Fruit fly (Drosophila melanogaster) whole organism, embryonic: ENCODE measurements around the gene RpL32.
A peak's percentile ranks its signal among the peaks of the same experiment; 100 is the strongest.

Source experiments
- ATbp ChIP-seq: fragments of 200-800 bp; sonication (Bioruptor generic); optimal IDR thresholded peaks from 2 replicates; lab custom pipeline; 2017; ENCODE audit warnings: missing biosample characterization, mild to moderate bottlenecking, missing genetic modification characterization, missing genetic modification reagents
- Ada2b ChIP-seq: fragments of 200-800 bp; sonication (Bioruptor generic); IDR thresholded peaks from 2 replicates; pipeline ENCODE4 v1.3.6; 2022; ENCODE audit warnings: missing biosample characterization, missing genetic modification characterization
- CG10267 ChIP-seq: fragments of 200-800 bp; sonication (Bioruptor generic); optimal IDR thresholded peaks from 2 replicates; lab custom pipeline; 2018; ENCODE audit warnings: missing biosample characterization, mild to moderate bottlenecking, missing genetic modification characterization, moderate library complexity
- CG10366 ChIP-seq: fragments of 200-800 bp; sonication (Bioruptor generic); IDR thresholded peaks from 2 replicates; pipeline ENCODE4 v1.3.6; 2022; ENCODE audit warnings: missing biosample characterization, missing genetic modification characterization
- CG10654 ChIP-seq: fragments of 200-800 bp; sonication (Bioruptor generic); optimal IDR thresholded peaks from 2 replicates; lab custom pipeline; 2016; ENCODE audit warnings: missing biosample characterization, missing genetic modification characterization
- CG1233 ChIP-seq: fragments of 200-800 bp; sonication (Bioruptor generic); optimal IDR thresholded peaks from 4 replicates; lab custom pipeline; 2018; ENCODE audit warnings: missing biosample characterization, mild to moderate bottlenecking, missing genetic modification characterization
- CG13894 ChIP-seq: fragments of 200-800 bp; sonication (Bioruptor generic); optimal IDR thresholded peaks from 3 replicates; lab custom pipeline; 2018; ENCODE audit warnings: missing biosample characterization, mild to moderate bottlenecking, missing genetic modification characterization, moderate library complexity
- CG15269 ChIP-seq: fragments of 200-800 bp; sonication (Bioruptor generic); optimal IDR thresholded peaks from 2 replicates; lab custom pipeline; 2018; ENCODE audit warnings: missing biosample characterization, mild to moderate bottlenecking, missing genetic modification characterization, moderate library complexity
- CG15601 ChIP-seq: fragments of 200-800 bp; sonication (Bioruptor generic); optimal IDR thresholded peaks from 3 replicates; lab custom pipeline; 2019; ENCODE audit warnings: missing biosample characterization, mild to moderate bottlenecking, missing genetic modification characterization, moderate library complexity
- CG16813 ChIP-seq: fragments of 200-800 bp; sonication (Bioruptor generic); IDR thresholded peaks from 3 replicates; pipeline ENCODE4 v1.3.6; 2022; ENCODE audit warnings: missing biosample characterization, missing genetic modification characterization; ENCODE audit not compliant: partially characterized antibody
- CG18764 ChIP-seq: fragments of 200-800 bp; sonication (Bioruptor generic); optimal IDR thresholded peaks from 3 replicates; lab custom pipeline; 2016; ENCODE audit warnings: missing biosample characterization, missing genetic modification characterization
- CG2712 ChIP-seq: fragments of 200-800 bp; optimal IDR thresholded peaks from 3 replicates; lab custom pipeline; 2019; ENCODE audit warnings: missing biosample characterization, mild to moderate bottlenecking, missing genetic modification characterization, moderate library complexity
- CG30403 ChIP-seq: fragments of 200-800 bp; sonication (Bioruptor generic); optimal IDR thresholded peaks from 3 replicates; lab custom pipeline; 2016; ENCODE audit warnings: missing biosample characterization, missing genetic modification characterization
- CG4820 ChIP-seq: fragments of 200-800 bp; sonication (Bioruptor generic); optimal IDR thresholded peaks from 3 replicates; lab custom pipeline; 2016; ENCODE audit warnings: missing biosample characterization, missing genetic modification characterization
- CG4854 ChIP-seq: fragments of 200-800 bp; sonication (Bioruptor generic); optimal IDR thresholded peaks from 2 replicates; lab custom pipeline; 2016; ENCODE audit warnings: missing biosample characterization, missing genetic modification characterization, inconsistent platforms
- CG8478 ChIP-seq: fragments of >200 bp; optimal IDR thresholded peaks from 2 replicates; lab custom pipeline; 2018
- CG8944 ChIP-seq: fragments of 200-800 bp; sonication (Bioruptor generic); optimal IDR thresholded peaks from 3 replicates; lab custom pipeline; 2016; ENCODE audit warnings: missing biosample characterization, missing genetic modification characterization
- CG9797 ChIP-seq: fragments of 200-800 bp; sonication (Bioruptor generic); optimal IDR thresholded peaks from 3 replicates; lab custom pipeline; 2018; ENCODE audit warnings: missing biosample characterization, mild to moderate bottlenecking, missing genetic modification characterization
- CG9876 ChIP-seq: fragments of 200-800 bp; sonication (Bioruptor generic); optimal IDR thresholded peaks from 2 replicates; lab custom pipeline; 2016; ENCODE audit warnings: missing biosample characterization, missing genetic modification characterization
- CG9932 ChIP-seq: fragments of 200-800 bp; sonication (Bioruptor generic); IDR thresholded peaks from 2 replicates; pipeline ENCODE4 v1.3.6; 2022; ENCODE audit warnings: missing biosample characterization, missing genetic modification characterization
- CTCF ChIP-seq: fragments of 200-800 bp; sonication (Bioruptor generic); optimal IDR thresholded peaks from 2 replicates; lab custom pipeline; 2017; ENCODE audit warnings: missing biosample characterization, mild to moderate bottlenecking, missing genetic modification characterization, moderate library complexity
- Camta ChIP-seq: fragments of 200-800 bp; sonication (Bioruptor generic); optimal IDR thresholded peaks from 2 replicates; lab custom pipeline; 2016; ENCODE audit warnings: missing biosample characterization, missing genetic modification characterization
- D ChIP-seq, 2 experiments: fragments of 200-800 bp in 1 of 2; fragments of >200 bp in 1 of 2; sonication (Bioruptor generic) in 1 of 2; optimal IDR thresholded peaks; 2 replicates in 1 of 2; 3 replicates in 1 of 2; lab custom pipeline; 2017; ENCODE audit warnings: mild to moderate bottlenecking in 1 of 2, missing biosample characterization in 1 of 2, missing genetic modification characterization in 1 of 2, missing genetic modification reagents in 1 of 2
- Deaf1 ChIP-seq: fragments of 200-800 bp; optimal IDR thresholded peaks from 3 replicates; lab custom pipeline; 2019; ENCODE audit warnings: missing biosample characterization, mild to moderate bottlenecking, missing genetic modification characterization, moderate library complexity
- Dek ChIP-seq: fragments of 200-800 bp; sonication (Bioruptor generic); optimal IDR thresholded peaks from 3 replicates; lab custom pipeline; 2019; ENCODE audit warnings: missing biosample characterization, mild to moderate bottlenecking, missing genetic modification characterization, moderate library complexity
- HLH4C ChIP-seq: fragments of 200-800 bp; sonication (Bioruptor generic); IDR thresholded peaks from 3 replicates; pipeline ENCODE4 v1.3.6; 2022; ENCODE audit warnings: missing biosample characterization, missing genetic modification characterization; ENCODE audit not compliant: partially characterized antibody
- MBD-R2 ChIP-seq: fragments of 200-800 bp; sonication (Bioruptor generic); IDR thresholded peaks from 2 replicates; pipeline ENCODE4 v1.3.6; 2022; ENCODE audit warnings: missing biosample characterization, missing genetic modification characterization
- Meics ChIP-seq: fragments of 200-800 bp; sonication (Bioruptor generic); optimal IDR thresholded peaks from 2 replicates; lab custom pipeline; 2017; ENCODE audit warnings: missing biosample characterization, mild to moderate bottlenecking, missing genetic modification characterization
- Myb ChIP-seq: fragments of 200-800 bp; sonication (Bioruptor generic); optimal IDR thresholded peaks from 2 replicates; lab custom pipeline; 2016; ENCODE audit warnings: missing biosample characterization, missing genetic modification characterization
- Opbp ChIP-seq: fragments of 200-800 bp; sonication (Bioruptor generic); IDR thresholded peaks from 3 replicates; pipeline ENCODE4 v1.3.6; 2022; ENCODE audit warnings: missing biosample characterization, missing genetic modification characterization; ENCODE audit not compliant: partially characterized antibody
- Ptx1 ChIP-seq: fragments of 200-800 bp; sonication (Bioruptor generic); IDR thresholded peaks from 2 replicates; pipeline ENCODE4 v1.3.6; 2022; ENCODE audit warnings: missing biosample characterization, missing genetic modification characterization
- Sry-δ ChIP-seq: fragments of 200-800 bp; sonication (Bioruptor generic); optimal IDR thresholded peaks from 2 replicates; lab custom pipeline; 2016; ENCODE audit warnings: missing biosample characterization, missing genetic modification characterization
- Stat92E ChIP-seq, 3 experiments: fragments of >200 bp in 2 of 3; fragments of 200-800 bp in 1 of 3; sonication (Bioruptor generic) in 1 of 3; optimal IDR thresholded peaks; 2 replicates each; lab custom pipeline; 2017 to 2019; ENCODE audit warnings: missing biosample characterization in 3 of 3, missing genetic modification characterization in 3 of 3, mild to moderate bottlenecking in 1 of 3, moderate library complexity in 1 of 3
- Xrp1 ChIP-seq: fragments of 200-800 bp; sonication (Bioruptor generic); IDR thresholded peaks from 2 replicates; pipeline ENCODE4 v1.3.6; 2022; ENCODE audit warnings: missing biosample characterization, missing genetic modification characterization
- br ChIP-seq: fragments of >200 bp; optimal IDR thresholded peaks from 2 replicates; lab custom pipeline; 2017
- cato ChIP-seq: fragments of 200-800 bp; sonication (Bioruptor generic); optimal IDR thresholded peaks from 2 replicates; lab custom pipeline; 2016; ENCODE audit warnings: missing biosample characterization, missing genetic modification characterization, borderline replicate concordance
- dmrt11E ChIP-seq: fragments of 200-800 bp; sonication (Bioruptor generic); optimal IDR thresholded peaks from 3 replicates; lab custom pipeline; 2018; ENCODE audit warnings: missing biosample characterization, mild to moderate bottlenecking, missing genetic modification characterization, moderate library complexity
- fd3F ChIP-seq: fragments of 200-800 bp; sonication (Bioruptor generic); optimal IDR thresholded peaks from 2 replicates; lab custom pipeline; 2018; ENCODE audit warnings: missing biosample characterization, mild to moderate bottlenecking, missing genetic modification characterization, moderate library complexity
- gro ChIP-seq: fragments of 200-800 bp; sonication (Bioruptor generic); optimal IDR thresholded peaks from 2 replicates; lab custom pipeline; 2016; ENCODE audit warnings: missing biosample characterization, missing genetic modification characterization
- insv ChIP-seq, 2 experiments: fragments of 200-800 bp; sonication (Bioruptor generic); optimal IDR thresholded peaks; 3 replicates each; lab custom pipeline; 2016 to 2018; ENCODE audit warnings: missing biosample characterization in 2 of 2, missing genetic modification characterization in 2 of 2
- maf-S ChIP-seq: fragments of 200-800 bp; sonication (Bioruptor generic); optimal IDR thresholded peaks from 2 replicates; lab custom pipeline; 2016; ENCODE audit warnings: missing biosample characterization, missing genetic modification characterization
- odd ChIP-seq: fragments of 200-800 bp; sonication (Bioruptor generic); optimal IDR thresholded peaks from 2 replicates; lab custom pipeline; 2017; ENCODE audit warnings: missing biosample characterization, mild to moderate bottlenecking, missing genetic modification characterization
- onecut ChIP-seq: fragments of 200-800 bp; sonication (Bioruptor generic); IDR thresholded peaks from 2 replicates; pipeline ENCODE4 v1.3.6; 2022; ENCODE audit warnings: missing biosample characterization, missing genetic modification characterization
- p53 ChIP-seq: fragments of 200-800 bp; sonication (Bioruptor generic); optimal IDR thresholded peaks from 2 replicates; lab custom pipeline; 2016; ENCODE audit warnings: missing biosample characterization, missing genetic modification characterization
- phol ChIP-seq: fragments of 200-800 bp; sonication (Bioruptor generic); optimal IDR thresholded peaks from 3 replicates; lab custom pipeline; 2018; ENCODE audit warnings: missing biosample characterization, mild to moderate bottlenecking, missing genetic modification characterization, moderate library complexity
- pros ChIP-seq: fragments of 200-800 bp; sonication (Bioruptor generic); optimal IDR thresholded peaks from 3 replicates; lab custom pipeline; 2019; ENCODE audit warnings: missing biosample characterization, mild to moderate bottlenecking, missing genetic modification characterization, moderate library complexity
- rib ChIP-seq: fragments of 200-800 bp; sonication (Bioruptor generic); IDR thresholded peaks from 2 replicates; pipeline ENCODE4 v1.3.6; 2022; ENCODE audit warnings: missing biosample characterization, missing genetic modification characterization
- slou ChIP-seq: fragments of 200-800 bp; sonication (Bioruptor generic); optimal IDR thresholded peaks from 3 replicates; lab custom pipeline; 2016; ENCODE audit warnings: missing biosample characterization, missing genetic modification characterization
- sqz ChIP-seq: fragments of 200-800 bp; sonication (Bioruptor generic); optimal IDR thresholded peaks from 3 replicates; lab custom pipeline; 2018; ENCODE audit warnings: missing biosample characterization, mild to moderate bottlenecking, missing genetic modification characterization
- unc-4 ChIP-seq: fragments of 200-800 bp; sonication (Bioruptor generic); IDR thresholded peaks from 2 replicates; pipeline ENCODE4 v1.3.6; 2022; ENCODE audit warnings: missing biosample characterization, missing genetic modification characterization; ENCODE audit not compliant: partially characterized antibody

RpL32 gene

DNA sequence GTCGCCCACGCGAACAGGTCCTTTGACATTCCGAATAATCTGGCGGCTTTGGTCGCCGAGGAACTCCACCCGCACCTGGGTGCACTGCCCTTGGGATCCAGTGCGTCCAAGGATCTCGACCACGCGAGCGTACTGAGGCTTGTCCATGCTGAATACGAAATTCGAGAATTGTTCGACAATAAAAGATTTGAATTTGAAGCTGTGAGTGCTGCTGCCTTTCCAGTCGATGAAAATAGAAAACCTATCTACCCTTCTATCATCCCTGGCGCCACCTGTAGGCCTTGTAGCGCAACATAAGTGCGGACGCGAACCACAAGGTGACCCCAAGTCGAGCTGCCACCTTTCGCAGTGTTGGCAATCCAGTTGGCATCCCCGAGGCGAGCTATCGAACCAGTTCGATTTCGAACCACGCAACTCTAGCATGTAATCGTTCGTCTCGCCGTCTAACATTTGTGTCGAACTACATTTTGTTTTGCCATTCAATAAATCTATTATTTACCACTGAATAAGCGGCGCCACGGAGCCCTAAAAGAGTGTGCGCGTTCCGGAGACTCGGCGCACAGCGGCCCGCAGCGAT is 23.4 kb downstream of the RpL32 start, which contains the start of the genes RpS28a and Axn (continued):
- TF ChIP-seq CG16813: no peak; the same call in 2 of the 3 replicates
- TF ChIP-seq phol (tag; lab: Kevin White, UChicago): peak; percentile 37
- peak; percentile 33; the same call in 1 of the 2 replicates for TF ChIP-seq onecut (GFP tag; lab: Robert Waterston, UW)
- no peak for TF ChIP-seq odd (GFP tag; lab: Kevin White, UChicago)
- TF ChIP-seq br: no peak
- peak; percentile 26 for TF ChIP-seq maf-S (GFP tag; lab: Kevin White, UChicago)
- TF ChIP-seq rib (GFP tag; lab: Robert Waterston, UW): no peak
- TF ChIP-seq CG10267: peak; percentile 7
- no peak for TF ChIP-seq Deaf1 (tag; lab: Kevin White, UChicago)
- peak; percentile 0 for TF ChIP-seq dmrt11E (tag; lab: Kevin White, UChicago)
- TF ChIP-seq cato: no peak
- no peak for TF ChIP-seq Meics (GFP tag; lab: Kevin White, UChicago)
- no peak for TF ChIP-seq CG30403 (GFP tag; lab: Kevin White, UChicago)
- peak; percentile 81 for TF ChIP-seq CG15601
- peak; percentile 97 for TF ChIP-seq CTCF (GFP tag; lab: Kevin White, UChicago)
- TF ChIP-seq CG1233 (GFP tag; lab: Kevin White, UChicago): no peak
- TF ChIP-seq Myb: peak; percentile 57
- no peak for TF ChIP-seq CG10654 (GFP tag; lab: Kevin White, UChicago)
- no peak for TF ChIP-seq CG15269 (tag; lab: Kevin White, UChicago)
- TF ChIP-seq p53 (GFP tag; lab: Kevin White, UChicago): peak; percentile 39
- TF ChIP-seq CG9876 (GFP tag; lab: Kevin White, UChicago): no peak
- peak; percentile 51; the same call in 1 of the 2 replicates for TF ChIP-seq unc-4 (GFP tag; lab: Robert Waterston, UW)
- TF ChIP-seq pros (GFP tag; lab: Kevin White, UChicago): no peak
- TF ChIP-seq CG10366 (GFP tag; lab: Robert Waterston, UW): no peak
- TF ChIP-seq HLH4C (GFP tag; lab: Robert Waterston, UW): peak; percentile 14; the same call in 1 of the 3 replicates
- no peak for TF ChIP-seq CG13894 (tag; lab: Kevin White, UChicago)
- TF ChIP-seq gro (GFP tag; lab: Kevin White, UChicago): peak; percentile 1
- no peak for TF ChIP-seq CG18764
- no peak for TF ChIP-seq Ada2b
- TF ChIP-seq ATbp (GFP tag; lab: Kevin White, UChicago): no peak
- TF ChIP-seq Stat92E (GFP tag; optimal IDR thresholded peaks at IDR 0.05; lab: Kevin White, UChicago): no peak
- TF ChIP-seq CG4854 (GFP tag; lab: Kevin White, UChicago): no peak
- TF ChIP-seq MBD-R2 (GFP tag; lab: Robert Waterston, UW): peak; percentile 85
- peak; percentile 81 for TF ChIP-seq D (optimal IDR thresholded peaks at IDR 0.05; lab: Kevin White, UChicago)
- no peak for TF ChIP-seq D (GFP tag; optimal IDR thresholded peaks at IDR 0.05; lab: Kevin White, UChicago)
- no peak for TF ChIP-seq Camta (GFP tag; lab: Kevin White, UChicago)
- TF ChIP-seq CG8478 (lab: Kevin White, UChicago): peak; percentile 81
- no peak for TF ChIP-seq CG4820 (GFP tag; lab: Kevin White, UChicago)
- peak; percentile 43 for TF ChIP-seq CG9797 (GFP tag; lab: Kevin White, UChicago)
- no peak for TF ChIP-seq Xrp1 (GFP tag; lab: Robert Waterston, UW)
- peak in 1 of 2 experiments; percentile 33 for TF ChIP-seq insv (GFP tag; optimal IDR thresholded peaks at IDR 0.05; lab: Kevin White, UChicago)
- TF ChIP-seq CG8944 (GFP tag; lab: Kevin White, UChicago): peak; percentile 50
- TF ChIP-seq sqz (GFP tag; lab: Kevin White, UChicago): no peak
- TF ChIP-seq Opbp: peak; percentile 56; the same call in 2 of the 3 replicates
- TF ChIP-seq Dek (tag; lab: Kevin White, UChicago): peak; percentile 1
- TF ChIP-seq Sry-δ (GFP tag; lab: Kevin White, UChicago): peak; percentile 76
- no peak for TF ChIP-seq Ptx1 (GFP tag; lab: Robert Waterston, UW)
- TF ChIP-seq slou (GFP tag; lab: Kevin White, UChicago): no peak
- TF ChIP-seq CG2712 (tag; lab: Kevin White, UChicago): peak; percentile 44
- peak; percentile 65 for TF ChIP-seq CG9932 (GFP tag; lab: Robert Waterston, UW)
- TF ChIP-seq fd3F (GFP tag; lab: Kevin White, UChicago): no peak
